Worm (Caenorhabditis elegans) whole organism, dauer: ENCODE results near the gene ppk-2.

ENCODE experiments used
- unc-62 ChIP-seq: sonication (generic microtip); optimal IDR thresholded peaks from 2 replicates; lab custom pipeline; 2017; ENCODE audit warnings: missing biosample characterization, missing genetic modification reagents, missing genetic modification characterization

The ppk-2 gene

DNA sequence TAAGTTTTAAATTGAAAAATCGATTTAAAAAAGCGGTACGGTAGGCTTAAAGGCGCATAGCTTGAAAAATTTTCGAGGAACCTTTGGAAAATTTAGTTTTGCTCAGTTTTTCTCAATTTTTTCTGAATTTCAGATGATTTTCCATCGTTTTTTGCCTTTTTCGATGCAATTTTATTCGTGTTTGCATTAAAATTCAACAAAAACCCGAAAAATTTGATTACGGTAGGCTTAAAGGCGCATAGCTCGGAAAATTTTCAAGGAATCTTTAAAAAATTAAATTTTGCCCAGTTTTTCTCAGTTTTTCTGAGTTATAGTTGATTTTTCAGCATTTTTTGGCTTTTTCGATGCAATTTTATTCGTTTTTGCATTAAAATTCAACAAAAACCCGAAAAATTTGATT lies 785 bp upstream of the ppk-2 start:
- TF ChIP-seq unc-62 (GFP tag; lab: Kevin White, UChicago) = no peak

ce11 chrIII:2105935-2106334 lies 3.8 kb downstream of the ppk-2 start:
- TF ChIP-seq unc-62 (GFP tag; lab: Kevin White, UChicago) = no peak

- no peak for TF ChIP-seq unc-62 (GFP tag; lab: Kevin White, UChicago)
Measured at ce11 chrIII:2110249-2110648, 8.2 kb downstream of the ppk-2 start, which contains the start of gene Y48G9A.7. Y48G9A.7 (plus strand) TSS chrIII:2110549.

DNA sequence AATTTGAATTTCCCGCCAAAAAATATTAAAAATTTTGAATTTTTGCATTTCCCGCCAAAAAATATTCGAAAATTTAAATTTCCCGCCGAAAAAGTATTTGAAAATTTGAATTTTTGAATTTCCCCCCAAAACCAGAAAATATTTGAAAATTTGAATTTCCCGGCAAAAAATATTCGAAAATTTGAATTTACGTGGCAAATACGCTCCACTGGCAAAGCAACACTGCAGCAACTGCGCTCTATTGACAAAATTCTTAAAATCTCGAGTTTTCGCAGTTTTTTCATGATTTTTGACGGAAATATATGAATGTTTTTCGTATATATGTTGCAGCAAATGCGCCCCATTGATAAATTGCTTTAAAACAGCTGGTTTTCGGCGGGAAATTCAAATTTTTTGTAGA lies 9.3 kb downstream of the ppk-2 start:
- no peak for TF ChIP-seq unc-62 (GFP tag; lab: Kevin White, UChicago)

DNA sequence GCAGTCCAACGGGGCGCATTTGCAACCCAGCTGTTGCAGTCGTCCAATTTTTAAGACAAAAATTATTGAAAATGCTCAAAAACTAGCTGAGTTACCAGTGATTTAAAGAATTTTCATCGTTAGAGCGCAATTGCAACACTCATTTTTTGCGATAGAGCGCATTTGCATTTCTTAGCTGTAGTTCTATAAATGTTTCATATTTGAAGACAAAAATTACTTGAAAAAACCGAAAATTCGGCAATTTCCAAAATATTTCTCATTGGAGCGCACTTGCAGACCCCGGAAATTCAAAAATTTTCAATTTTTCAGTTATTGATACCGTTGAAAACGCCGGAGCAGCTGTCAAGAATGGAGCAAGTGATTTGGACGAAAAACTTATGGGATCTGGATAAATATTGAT lies 9.9 kb downstream of the ppk-2 start:
- no peak for TF ChIP-seq unc-62 (GFP tag; lab: Kevin White, UChicago)

- TF ChIP-seq unc-62 (GFP tag; lab: Kevin White, UChicago) = no peak
Measured at ce11 chrIII:2112601-2113176, 10.6 kb downstream of the ppk-2 start.

DNA sequence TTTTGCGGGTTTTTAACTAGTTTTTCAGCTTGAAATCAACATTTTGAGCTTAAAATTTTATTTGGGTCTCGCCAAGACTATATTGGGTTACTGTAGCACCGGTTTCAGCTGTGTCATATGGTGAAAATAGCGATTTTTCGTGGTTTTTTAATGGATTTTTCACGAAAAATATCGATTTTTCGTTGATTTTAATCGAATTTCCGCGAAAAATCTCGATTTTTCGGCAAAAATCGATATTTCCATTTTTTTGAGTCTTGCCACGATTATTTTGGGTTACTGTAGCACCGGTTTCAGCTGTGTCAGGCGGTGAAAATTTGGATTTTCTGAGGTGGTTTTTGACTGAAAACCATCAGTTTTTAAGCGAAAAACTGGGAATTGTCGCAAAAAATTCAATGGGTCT lies 13.2 kb downstream of the ppk-2 start:
- no peak for TF ChIP-seq unc-62 (GFP tag; lab: Kevin White, UChicago)

DNA sequence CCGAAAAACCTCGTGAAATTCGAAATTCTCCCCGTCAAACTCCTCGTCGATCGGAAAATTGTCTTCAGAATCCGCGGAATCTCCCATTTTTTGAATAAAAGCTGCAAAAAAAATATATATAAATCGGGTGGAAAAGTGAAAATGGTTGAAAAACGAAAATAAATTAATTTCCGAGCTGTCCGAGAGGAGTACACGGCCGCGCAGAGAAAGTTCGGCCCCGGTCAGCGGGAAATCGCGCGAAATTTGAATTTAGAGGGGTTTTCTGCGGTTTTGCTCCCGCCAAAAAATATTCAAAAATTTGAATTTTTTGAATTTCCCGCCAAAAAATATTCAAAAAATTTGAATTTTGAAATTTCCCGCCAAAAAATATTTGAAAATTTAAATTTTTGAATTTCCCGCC lies 14.7 kb downstream of the ppk-2 start, which contains the start of gene Y48G9A.11:
TSS of gene Y48G9A.11 (minus strand) at position 101 of the 400 bp plus-strand sequence.
- no peak for TF ChIP-seq unc-62 (GFP tag; lab: Kevin White, UChicago)

DNA sequence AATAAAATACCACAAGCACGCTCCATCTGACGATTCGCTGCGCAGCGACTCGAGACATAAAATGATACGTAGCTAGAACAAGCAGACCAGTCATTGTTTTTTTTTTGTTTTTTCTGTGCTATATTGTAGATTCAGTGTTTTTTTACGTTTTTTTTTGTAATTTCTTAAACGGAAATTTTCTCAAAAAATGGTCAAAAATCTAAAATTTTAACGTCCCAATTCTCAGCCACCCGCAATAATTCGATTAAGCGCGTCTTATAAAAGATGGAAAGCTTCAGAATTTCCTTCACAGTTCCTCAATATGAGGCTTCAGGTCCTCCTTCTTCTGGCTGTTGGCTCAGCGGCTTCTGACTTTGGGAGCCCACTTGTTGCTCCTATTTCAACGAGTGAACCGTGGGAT lies 15.4 kb downstream of the ppk-2 start, which contains the start of gene Y48G9A.6:
TSS of gene Y48G9A.6 (plus strand) at position 301 of the 400 bp plus-strand sequence.
- no peak for TF ChIP-seq unc-62 (GFP tag; lab: Kevin White, UChicago)

- TF ChIP-seq unc-62 (GFP tag; lab: Kevin White, UChicago) = no peak
Measured at ce11 chrIII:2123673-2124187, 21.6 kb downstream of the ppk-2 start, which contains the start of gene frl-1. frl-1 (plus strand) TSS chrIII:2124137.

- TF ChIP-seq unc-62 (GFP tag; lab: Kevin White, UChicago) = no peak
Measured at ce11 chrIII:2125936-2126335, 23.8 kb downstream of the ppk-2 start.

DNA sequence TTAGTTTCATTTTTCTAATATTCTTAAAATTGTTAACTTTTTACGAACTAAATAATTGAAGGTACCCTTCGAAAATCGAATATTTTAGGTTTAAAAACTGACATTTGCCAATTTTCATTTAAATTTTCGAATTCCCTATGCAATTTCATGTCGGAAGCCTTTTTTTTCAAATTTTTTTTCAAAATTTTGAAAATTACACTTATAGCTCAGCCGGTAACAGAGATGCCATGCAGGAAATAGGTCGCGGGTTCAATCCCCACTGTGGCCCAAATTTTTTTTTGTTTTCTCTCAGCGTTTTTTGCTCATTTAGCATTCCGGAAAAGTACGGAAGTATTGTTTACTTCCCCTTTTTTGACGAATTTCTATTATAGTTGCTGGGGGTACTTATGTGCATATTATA lies 27.3 kb downstream of the ppk-2 start:
- TF ChIP-seq unc-62 (GFP tag; lab: Kevin White, UChicago) = no peak

DNA sequence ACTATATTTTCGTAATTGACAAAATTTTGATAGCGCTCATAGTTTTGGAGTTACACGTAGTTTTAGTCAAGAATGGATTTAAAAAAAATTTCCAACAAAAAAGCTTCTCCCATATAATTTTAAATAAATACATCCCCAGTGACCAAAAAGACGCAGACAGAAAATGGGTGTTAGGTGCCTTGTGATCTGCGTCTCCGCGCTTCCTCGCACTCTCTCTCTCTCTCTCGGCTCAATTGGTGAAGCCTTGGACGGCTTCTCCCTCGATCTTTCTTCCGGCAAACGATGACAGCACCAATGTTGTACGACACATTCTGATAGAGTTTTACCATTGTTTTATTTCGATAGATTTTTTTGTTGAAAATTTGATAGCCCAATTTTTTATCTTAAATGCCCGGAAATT lies 27.9 kb downstream of the ppk-2 start:
- no peak for TF ChIP-seq unc-62 (GFP tag; lab: Kevin White, UChicago)

ce11 chrIII:2132059-2132458 lies 30.0 kb downstream of the ppk-2 start:
- no peak for TF ChIP-seq unc-62 (GFP tag; lab: Kevin White, UChicago)

- no peak for TF ChIP-seq unc-62 (GFP tag; lab: Kevin White, UChicago)
Measured at ce11 chrIII:2133928-2134327, 31.8 kb downstream of the ppk-2 start.

DNA sequence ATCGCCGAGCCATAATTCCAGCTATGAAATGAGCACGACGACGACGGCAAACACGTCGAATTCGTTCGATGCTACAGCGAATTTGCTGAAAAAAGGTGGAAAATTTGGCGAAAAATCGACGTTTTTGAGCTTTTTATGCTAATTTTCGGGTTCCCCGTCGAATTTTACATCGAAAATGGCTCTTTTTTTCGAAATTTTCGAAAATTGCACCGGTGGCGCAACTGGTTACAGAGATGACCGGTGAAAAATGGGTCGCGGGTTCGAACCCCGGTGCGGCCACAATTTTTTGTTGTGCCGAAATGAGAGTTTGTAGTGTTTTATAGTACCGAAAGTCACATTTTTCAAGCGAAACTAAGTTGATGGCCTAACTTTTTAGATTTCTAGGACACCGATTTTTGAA lies 35.4 kb downstream of the ppk-2 start:
- no peak for TF ChIP-seq unc-62 (GFP tag; lab: Kevin White, UChicago)

DNA sequence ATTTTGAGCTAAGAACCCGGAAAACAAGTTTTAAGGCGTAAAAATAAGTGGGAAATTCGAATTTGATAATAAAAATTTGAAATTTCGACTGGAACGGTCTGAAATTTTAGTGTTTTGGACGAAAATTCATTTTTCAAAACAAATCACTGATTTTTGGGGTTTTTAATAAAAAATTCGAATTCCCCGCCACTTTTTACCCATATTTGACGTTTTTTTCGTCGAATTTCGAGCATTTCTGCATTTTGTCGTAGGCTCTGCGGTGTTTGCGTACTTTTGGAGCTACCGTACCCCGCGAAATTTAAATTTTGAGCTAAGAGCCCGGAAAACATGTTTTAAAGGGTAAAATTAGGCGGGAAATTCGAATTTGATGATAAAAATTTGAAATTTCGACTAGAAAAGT lies 48.5 kb downstream of the ppk-2 start:
- no peak for TF ChIP-seq unc-62 (GFP tag; lab: Kevin White, UChicago)
